Worm (Caenorhabditis elegans) whole organism, midembryonic: ENCODE data around the gene F32D8.11.

Source experiments
- T22C8.4 ChIP-seq: fragments of 200-800 bp; sonication (Bioruptor generic); IDR thresholded peaks from 2 replicates; pipeline ENCODE4 v1.3.6; 2022; ENCODE audit warnings: missing genetic modification characterization, missing compliant biosample characterization
- cog-1 ChIP-seq: sonication (generic microtip); optimal IDR thresholded peaks from 2 replicates; lab custom pipeline; 2016; ENCODE audit warnings: missing genetic modification characterization, missing compliant biosample characterization
- flt-1 ChIP-seq: fragments of 200-800 bp; sonication (Bioruptor generic); IDR thresholded peaks from 2 replicates; pipeline ENCODE4 v1.3.6; 2022; ENCODE audit warnings: missing genetic modification characterization, missing compliant biosample characterization
- klf-2 ChIP-seq: fragments of 200-800 bp; sonication (Bioruptor generic); conservative IDR thresholded peaks from 2 replicates; pipeline ENCODE4 v1.3.6; 2022; ENCODE audit warnings: missing genetic modification reagents, missing genetic modification characterization, missing compliant biosample characterization
- med-1 ChIP-seq: sonication (generic microtip); optimal IDR thresholded peaks from 2 replicates; lab custom pipeline; 2017; ENCODE audit warnings: missing genetic modification characterization, mild to moderate bottlenecking, missing compliant biosample characterization, antibody characterized with exemption, missing genetic modification reagents; ENCODE audit not compliant: insufficient read depth
- ref-1 ChIP-seq: fragments of 200-800 bp; sonication (Bioruptor generic); conservative IDR thresholded peaks from 2 replicates; pipeline ENCODE4 v1.3.6; 2022; ENCODE audit warnings: missing genetic modification reagents, missing genetic modification characterization, missing compliant biosample characterization
- tab-1 ChIP-seq: fragments of 200-800 bp; sonication (Bioruptor generic); IDR thresholded peaks from 2 replicates; pipeline ENCODE4 v1.3.6; 2022; ENCODE audit warnings: missing genetic modification characterization, missing compliant biosample characterization
- ztf-23 ChIP-seq: fragments of 200-800 bp; sonication (Bioruptor generic); IDR thresholded peaks from 2 replicates; pipeline ENCODE4 v1.3.6; 2022; ENCODE audit warnings: missing genetic modification reagents, missing genetic modification characterization, missing compliant biosample characterization
- ztf-29 ChIP-seq: fragments of 200-800 bp; sonication (Bioruptor generic); IDR thresholded peaks from 2 replicates; pipeline ENCODE4 v1.3.6; 2022; ENCODE audit warnings: missing genetic modification reagents, missing genetic modification characterization, missing compliant biosample characterization

Gene F32D8.11

ce11 chrV:10898107-10898506, 9.2 kb upstream of the F32D8.11 start, which contains the start of gene F32D8.7:
Gene F32D8.7, plus strand, starts transcription at chrV:10898435.
- TF ChIP-seq flt-1 (GFP tag; lab: Robert Waterston, UW) (no peak), med-1 (GFP tag; lab: Kevin White, UChicago) (no peak), cog-1 (no peak), ztf-23 (GFP tag; lab: Robert Waterston, UW) (no peak), tab-1 (GFP tag; lab: Robert Waterston, UW) (no peak), ref-1 (GFP tag; lab: Robert Waterston, UW) (no peak), klf-2 (GFP tag; lab: Robert Waterston, UW) (no peak), T22C8.4 (GFP tag; lab: Robert Waterston, UW) (no peak), ztf-29 (no peak)

ce11 chrV:10897172-10897571, 8.2 kb upstream of the F32D8.11 start:
- TF ChIP-seq klf-2 (GFP tag; lab: Robert Waterston, UW) (no peak), tab-1 (GFP tag; lab: Robert Waterston, UW) (0 out of 2 replicates have a peak, but pooled peaks have one; percentile 36), ref-1 (GFP tag; lab: Robert Waterston, UW) (no peak), T22C8.4 (GFP tag; lab: Robert Waterston, UW) (peak; percentile 49; the same call in 1 of the 2 replicates), ztf-23 (GFP tag; lab: Robert Waterston, UW) (peak; percentile 90), med-1 (GFP tag; lab: Kevin White, UChicago) (no peak), cog-1 (peak; percentile 95), ztf-29 (no peak), flt-1 (GFP tag; lab: Robert Waterston, UW) (peak; percentile 86)

DNA sequence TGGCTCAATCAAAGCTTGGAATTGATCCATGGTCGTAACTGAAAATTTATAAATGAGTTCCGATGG, 8.0 kb upstream of the F32D8.11 start, which contains the start of gene sec-61.G:
sec-61.G (minus strand) TSS at position 38 of the 66 bp plus-strand sequence.
- TF ChIP-seq T22C8.4 (GFP tag; lab: Robert Waterston, UW): no peak
- TF ChIP-seq ztf-23 (GFP tag; lab: Robert Waterston, UW): no peak
- no peak for TF ChIP-seq tab-1 (GFP tag; lab: Robert Waterston, UW)
- no peak for TF ChIP-seq flt-1 (GFP tag; lab: Robert Waterston, UW)
- TF ChIP-seq med-1 (GFP tag; lab: Kevin White, UChicago): no peak
- TF ChIP-seq ref-1 (GFP tag; lab: Robert Waterston, UW): no peak
- no peak for TF ChIP-seq klf-2 (GFP tag; lab: Robert Waterston, UW)
- no peak for TF ChIP-seq ztf-29
- TF ChIP-seq cog-1: no peak

- TF ChIP-seq med-1 (GFP tag; lab: Kevin White, UChicago) (no peak), cog-1 (no peak), klf-2 (GFP tag; lab: Robert Waterston, UW) (no peak), tab-1 (GFP tag; lab: Robert Waterston, UW) (no peak), ref-1 (GFP tag; lab: Robert Waterston, UW) (no peak), ztf-29 (no peak), T22C8.4 (GFP tag; lab: Robert Waterston, UW) (no peak), ztf-23 (GFP tag; lab: Robert Waterston, UW) (no peak), flt-1 (GFP tag; lab: Robert Waterston, UW) (no peak)
Observed at ce11 chrV:10896706-10897105, 7.8 kb upstream of the F32D8.11 start.

DNA sequence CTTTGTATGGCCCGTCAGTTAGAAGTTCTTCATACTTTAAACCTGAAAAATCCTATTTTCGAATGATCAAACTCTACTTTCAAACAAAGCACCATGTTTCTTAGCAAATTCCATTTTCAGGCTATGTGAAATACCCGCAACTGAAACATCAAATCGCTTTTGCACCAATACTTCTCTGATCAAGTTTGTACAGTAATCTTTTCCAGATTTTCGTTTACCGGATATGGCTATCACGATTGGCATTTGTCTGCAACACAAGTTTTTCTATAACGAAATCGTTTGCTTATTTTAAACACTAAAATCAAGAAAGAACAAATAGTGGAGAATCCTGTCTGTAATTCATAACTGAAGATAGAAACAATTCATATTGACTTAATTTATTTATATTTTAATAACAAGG, 7.4 kb upstream of the F32D8.11 start, which contains the start of gene F32D8.13:
F32D8.13 (minus strand) TSS at position 249 of the 400 bp plus-strand sequence.
- TF ChIP-seq T22C8.4 (GFP tag; lab: Robert Waterston, UW): no peak
- TF ChIP-seq tab-1 (GFP tag; lab: Robert Waterston, UW): no peak
- no peak for TF ChIP-seq cog-1
- no peak for TF ChIP-seq klf-2 (GFP tag; lab: Robert Waterston, UW)
- TF ChIP-seq med-1 (GFP tag; lab: Kevin White, UChicago): no peak

DNA sequence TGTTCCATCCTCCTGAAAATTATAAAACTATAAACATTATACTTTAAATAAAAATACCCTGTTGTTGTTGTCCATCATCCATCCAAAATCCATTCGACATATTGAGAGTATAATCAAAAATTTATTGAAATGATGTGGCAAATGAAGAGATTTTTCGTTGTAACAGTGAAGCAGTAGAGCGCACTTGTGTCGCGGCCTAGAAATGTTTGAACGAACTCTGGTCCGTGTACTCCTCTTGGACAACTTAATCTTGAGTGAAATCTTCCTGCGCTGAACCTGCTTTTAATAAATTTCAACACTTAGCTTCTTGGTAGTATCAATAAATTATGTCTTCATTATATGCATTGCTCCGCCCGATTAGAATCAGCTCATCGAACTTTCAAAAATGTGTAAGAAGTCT, 5.7 kb upstream of the F32D8.11 start, which contains the start of the genes F32D8.14 and F32D8.5:
F32D8.14 (minus strand) TSS at position 188 of the 400 bp plus-strand sequence.
F32D8.5 (plus strand) TSS at position 200 of the 400 bp plus-strand sequence.
- TF ChIP-seq cog-1 (peak; percentile 4), ztf-29 (no peak), flt-1 (GFP tag; lab: Robert Waterston, UW) (peak; percentile 57; the same call in 1 of the 2 replicates), ztf-23 (GFP tag; lab: Robert Waterston, UW) (peak; percentile 78; the same call in 1 of the 2 replicates), klf-2 (GFP tag; lab: Robert Waterston, UW) (no peak), T22C8.4 (GFP tag; lab: Robert Waterston, UW) (no peak), tab-1 (GFP tag; lab: Robert Waterston, UW) (no peak)

DNA sequence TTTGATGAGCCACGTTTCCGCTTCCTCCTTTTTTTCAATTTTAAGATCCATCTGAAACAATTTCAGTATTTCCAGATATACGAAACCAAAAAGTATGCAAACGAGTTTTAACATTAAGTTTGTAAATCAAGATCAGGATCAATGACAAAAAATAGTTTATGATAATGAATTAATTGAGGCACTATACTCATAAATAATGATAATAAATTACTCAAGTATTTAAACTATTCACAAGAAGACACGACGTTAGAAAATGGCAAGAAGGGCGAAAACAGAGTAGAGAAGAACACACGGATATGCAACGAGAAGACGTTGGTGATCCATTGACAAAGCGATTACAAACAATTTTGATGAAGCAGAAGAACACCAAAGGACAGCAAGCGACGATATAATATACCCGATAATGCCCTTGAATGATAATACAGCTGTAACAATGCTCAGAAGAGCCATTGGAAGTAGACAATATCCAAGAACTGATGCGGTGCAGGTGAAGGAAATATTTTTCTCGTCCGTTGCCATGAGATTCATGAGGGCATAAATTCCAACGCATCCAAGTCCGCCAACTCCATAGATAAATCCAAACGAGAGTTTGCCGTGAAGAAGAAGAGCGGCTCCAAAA, 4.7 kb upstream of the F32D8.11 start, which contains the start of gene F32D8.4:
F32D8.4 (minus strand) TSS at position 51 of the 619 bp plus-strand sequence.
- no peak for TF ChIP-seq T22C8.4 (GFP tag; lab: Robert Waterston, UW)
- no peak for TF ChIP-seq flt-1 (GFP tag; lab: Robert Waterston, UW)
- no peak for TF ChIP-seq ref-1 (GFP tag; lab: Robert Waterston, UW)
- TF ChIP-seq med-1 (GFP tag; lab: Kevin White, UChicago): no peak
- TF ChIP-seq ztf-23 (GFP tag; lab: Robert Waterston, UW): no peak

ce11 chrV:10890980-10891379, 2.0 kb upstream of the F32D8.11 start, which contains the start of gene F32D8.12:
Gene F32D8.12, minus strand, starts transcription at chrV:10891027.
- TF ChIP-seq flt-1 (GFP tag; lab: Robert Waterston, UW): no peak
- no peak for TF ChIP-seq T22C8.4 (GFP tag; lab: Robert Waterston, UW)
- TF ChIP-seq med-1 (GFP tag; lab: Kevin White, UChicago): no peak
- TF ChIP-seq cog-1: no peak
- no peak for TF ChIP-seq tab-1 (GFP tag; lab: Robert Waterston, UW)
- TF ChIP-seq ztf-29: no peak
- TF ChIP-seq ref-1 (GFP tag; lab: Robert Waterston, UW): no peak
- TF ChIP-seq ztf-23 (GFP tag; lab: Robert Waterston, UW): no peak
- TF ChIP-seq klf-2 (GFP tag; lab: Robert Waterston, UW): no peak

DNA sequence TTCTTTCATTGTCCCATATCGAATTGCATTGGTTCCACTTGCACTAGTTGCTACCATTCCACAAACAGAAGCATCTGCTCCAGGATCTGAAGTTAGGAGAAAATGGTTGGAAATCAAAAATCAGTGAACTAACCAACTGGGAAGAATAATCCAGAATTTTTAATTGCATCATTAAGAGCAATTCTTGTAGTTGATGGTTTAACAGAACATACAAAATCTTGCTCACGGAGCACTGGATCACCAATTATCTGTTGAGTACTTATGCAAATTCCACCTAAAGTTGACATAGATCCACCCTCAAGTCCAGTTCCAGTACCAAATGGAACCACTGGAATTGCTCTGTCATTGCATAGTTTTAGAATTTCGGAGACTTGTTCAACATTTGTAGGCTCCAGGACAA, 838 bp upstream of the F32D8.11 start:
- TF ChIP-seq med-1 (GFP tag; lab: Kevin White, UChicago): no peak
- no peak for TF ChIP-seq cog-1
- no peak for TF ChIP-seq flt-1 (GFP tag; lab: Robert Waterston, UW)
- TF ChIP-seq T22C8.4 (GFP tag; lab: Robert Waterston, UW): no peak
- no peak for TF ChIP-seq ref-1 (GFP tag; lab: Robert Waterston, UW)
- no peak for TF ChIP-seq ztf-29
- TF ChIP-seq tab-1 (GFP tag; lab: Robert Waterston, UW): no peak
- TF ChIP-seq klf-2 (GFP tag; lab: Robert Waterston, UW): no peak
- no peak for TF ChIP-seq ztf-23 (GFP tag; lab: Robert Waterston, UW)
